Worm (Caenorhabditis elegans) whole organism, late embryonic: ENCODE results near the gene acs-15.

ENCODE experiments used
- C38D4.7 ChIP-seq: fragments of 200-800 bp; sonication (Bioruptor generic); optimal IDR thresholded peaks from 2 replicates; lab custom pipeline; 2018; ENCODE audit warnings: mild to moderate bottlenecking, missing genetic modification characterization, moderate library complexity, missing compliant biosample characterization
- K09A11.1 ChIP-seq: sonication (generic microtip); optimal IDR thresholded peaks from 2 replicates; lab custom pipeline; 2017; ENCODE audit warnings: antibody characterized with exemption, mild to moderate bottlenecking, missing genetic modification characterization, missing compliant biosample characterization; ENCODE audit not compliant: insufficient read depth
- T23F11.4 ChIP-seq: fragments of 200-800 bp; sonication (Bioruptor generic); optimal IDR thresholded peaks from 2 replicates; lab custom pipeline; 2018; ENCODE audit warnings: mild to moderate bottlenecking, missing genetic modification characterization, missing compliant biosample characterization
- ahr-1 ChIP-seq: sonication (generic microtip); optimal IDR thresholded peaks from 2 replicates; lab custom pipeline; 2016; ENCODE audit warnings: missing genetic modification characterization, missing compliant biosample characterization
- ceh-14 ChIP-seq: sonication (generic microtip); optimal IDR thresholded peaks from 2 replicates; lab custom pipeline; 2016; ENCODE audit warnings: missing genotype, missing genetic modification characterization, missing compliant biosample characterization
- ceh-19 ChIP-seq: fragments of 200-800 bp; sonication (Bioruptor generic); optimal IDR thresholded peaks from 2 replicates; lab custom pipeline; 2018; ENCODE audit warnings: mild to moderate bottlenecking, missing genetic modification characterization, missing compliant biosample characterization
- ceh-2 ChIP-seq: sonication (generic microtip); optimal IDR thresholded peaks from 2 replicates; lab custom pipeline; 2016; ENCODE audit warnings: missing genotype, missing genetic modification characterization, missing compliant biosample characterization
- ceh-22 ChIP-seq: sonication (generic microtip); optimal IDR thresholded peaks from 2 replicates; lab custom pipeline; 2017; ENCODE audit warnings: missing biosample characterization, missing genetic modification characterization
- ceh-24 ChIP-seq: sonication (generic microtip); optimal IDR thresholded peaks from 2 replicates; lab custom pipeline; 2016; ENCODE audit warnings: mild to moderate bottlenecking, missing genetic modification characterization, missing compliant biosample characterization
- ceh-31 ChIP-seq: sonication (generic microtip); optimal IDR thresholded peaks from 2 replicates; lab custom pipeline; 2016; ENCODE audit warnings: missing genetic modification characterization, missing compliant biosample characterization
- ceh-34 ChIP-seq: sonication (generic microtip); optimal IDR thresholded peaks from 2 replicates; lab custom pipeline; 2016; ENCODE audit warnings: mild to moderate bottlenecking, missing genetic modification characterization, missing compliant biosample characterization
- ceh-45 ChIP-seq: fragments of 200-800 bp; sonication (Bioruptor generic); IDR thresholded peaks from 2 replicates; pipeline ENCODE4 v1.3.6; 2022; ENCODE audit warnings: missing genetic modification reagents, missing genetic modification characterization, missing compliant biosample characterization
- ceh-6 ChIP-seq: fragments of 200-800 bp; sonication (Bioruptor generic); optimal IDR thresholded peaks from 2 replicates; lab custom pipeline; 2018; ENCODE audit warnings: mild to moderate bottlenecking, missing genetic modification characterization, missing compliant biosample characterization
- dmd-4 ChIP-seq: sonication (generic microtip); optimal IDR thresholded peaks from 2 replicates; lab custom pipeline; 2016; ENCODE audit warnings: borderline replicate concordance, missing genetic modification characterization, missing compliant biosample characterization
- dve-1 ChIP-seq: sonication (generic microtip); optimal IDR thresholded peaks from 2 replicates; lab custom pipeline; 2017; ENCODE audit warnings: antibody characterized with exemption, mild to moderate bottlenecking, missing genetic modification characterization, missing compliant biosample characterization
- elt-2 ChIP-seq: sonication (generic microtip); optimal IDR thresholded peaks from 2 replicates; lab custom pipeline; 2016; ENCODE audit warnings: missing genetic modification reagents, missing genetic modification characterization, missing compliant biosample characterization
- elt-4 ChIP-seq: sonication (generic microtip); optimal IDR thresholded peaks from 2 replicates; lab custom pipeline; 2016; ENCODE audit warnings: missing genetic modification characterization, missing compliant biosample characterization
- ets-4 ChIP-seq: sonication (generic microtip); optimal IDR thresholded peaks from 2 replicates; lab custom pipeline; 2016; ENCODE audit warnings: missing genetic modification characterization, missing compliant biosample characterization
- eyg-1 ChIP-seq: sonication (generic microtip); optimal IDR thresholded peaks from 2 replicates; lab custom pipeline; 2016; ENCODE audit warnings: missing genotype, missing genetic modification characterization, missing compliant biosample characterization
- fax-1 ChIP-seq: sonication (generic microtip); optimal IDR thresholded peaks from 2 replicates; lab custom pipeline; 2016; ENCODE audit warnings: missing genotype, missing genetic modification characterization, missing compliant biosample characterization
- fkh-10 ChIP-seq: fragments of 150-350 bp; optimal IDR thresholded peaks from 2 replicates; lab custom pipeline; 2014; ENCODE audit warnings: missing biosample characterization, missing genetic modification reagents, missing genetic modification characterization
- fkh-6 ChIP-seq: sonication (generic microtip); optimal IDR thresholded peaks from 2 replicates; lab custom pipeline; 2016; ENCODE audit warnings: missing genetic modification characterization, missing compliant biosample characterization
- hlh-13 ChIP-seq: fragments of 200-800 bp; sonication (Bioruptor generic); optimal IDR thresholded peaks from 2 replicates; lab custom pipeline; 2018; ENCODE audit warnings: mild to moderate bottlenecking, missing genetic modification characterization, missing compliant biosample characterization
- hlh-6 ChIP-seq: sonication (generic microtip); optimal IDR thresholded peaks from 2 replicates; lab custom pipeline; 2016; ENCODE audit warnings: missing genotype, missing genetic modification characterization, missing compliant biosample characterization
- lim-6 ChIP-seq: sonication (generic microtip); optimal IDR thresholded peaks from 2 replicates; lab custom pipeline; 2016; ENCODE audit warnings: missing genetic modification characterization, missing compliant biosample characterization
- nfya-1 ChIP-seq: sonication (generic microtip); optimal IDR thresholded peaks from 2 replicates; lab custom pipeline; 2017; ENCODE audit warnings: missing genetic modification characterization, mild to moderate bottlenecking, missing compliant biosample characterization, antibody characterized with exemption, moderate library complexity
- nhr-11 ChIP-seq: fragments of 150-350 bp; optimal IDR thresholded peaks from 2 replicates; lab custom pipeline; 2014; ENCODE audit warnings: missing biosample characterization, missing genetic modification characterization
- nhr-232 ChIP-seq: sonication (generic microtip); optimal IDR thresholded peaks from 2 replicates; lab custom pipeline; 2016; ENCODE audit warnings: missing genetic modification characterization, missing compliant biosample characterization
- npax-4 ChIP-seq: sonication (generic microtip); optimal IDR thresholded peaks from 2 replicates; lab custom pipeline; 2016; ENCODE audit warnings: missing genetic modification characterization, missing compliant biosample characterization
- pag-3 ChIP-seq: sonication (generic microtip); optimal IDR thresholded peaks from 2 replicates; lab custom pipeline; 2016; ENCODE audit warnings: missing compliant biosample characterization, missing genetic modification characterization, borderline replicate concordance
- pat-9 ChIP-seq: fragments of 200-800 bp; sonication (Bioruptor generic); optimal IDR thresholded peaks from 2 replicates; lab custom pipeline; 2018; ENCODE audit warnings: mild to moderate bottlenecking, missing genetic modification characterization, moderate library complexity, missing compliant biosample characterization
- pha-2 ChIP-seq: sonication (generic microtip); optimal IDR thresholded peaks from 2 replicates; lab custom pipeline; 2017; ENCODE audit warnings: mild to moderate bottlenecking, missing genetic modification characterization, missing compliant biosample characterization
- pha-4 ChIP-seq: fragments of 150-350 bp; optimal IDR thresholded peaks from 2 replicates; lab custom pipeline; 2018; ENCODE audit warnings: missing biosample characterization, missing genetic modification reagents, missing genetic modification characterization
- pqm-1 ChIP-seq: sonication (generic microtip); optimal IDR thresholded peaks from 2 replicates; lab custom pipeline; 2016; ENCODE audit warnings: missing genetic modification characterization, missing compliant biosample characterization
- sox-4 ChIP-seq: sonication (generic microtip); optimal IDR thresholded peaks from 2 replicates; lab custom pipeline; 2017; ENCODE audit warnings: mild to moderate bottlenecking, missing genetic modification characterization, inconsistent platforms, missing compliant biosample characterization
- tbx-2 ChIP-seq: sonication (generic microtip); optimal IDR thresholded peaks from 2 replicates; lab custom pipeline; 2016; ENCODE audit warnings: missing genetic modification characterization, missing compliant biosample characterization
- ttx-3 ChIP-seq: sonication (generic microtip); optimal IDR thresholded peaks from 2 replicates; lab custom pipeline; 2016; ENCODE audit warnings: missing genetic modification reagents, missing genetic modification characterization, missing compliant biosample characterization
- unc-42 ChIP-seq: sonication (generic microtip); optimal IDR thresholded peaks from 2 replicates; lab custom pipeline; 2016; ENCODE audit warnings: missing genotype, missing genetic modification characterization, missing compliant biosample characterization

Gene acs-15

DNA sequence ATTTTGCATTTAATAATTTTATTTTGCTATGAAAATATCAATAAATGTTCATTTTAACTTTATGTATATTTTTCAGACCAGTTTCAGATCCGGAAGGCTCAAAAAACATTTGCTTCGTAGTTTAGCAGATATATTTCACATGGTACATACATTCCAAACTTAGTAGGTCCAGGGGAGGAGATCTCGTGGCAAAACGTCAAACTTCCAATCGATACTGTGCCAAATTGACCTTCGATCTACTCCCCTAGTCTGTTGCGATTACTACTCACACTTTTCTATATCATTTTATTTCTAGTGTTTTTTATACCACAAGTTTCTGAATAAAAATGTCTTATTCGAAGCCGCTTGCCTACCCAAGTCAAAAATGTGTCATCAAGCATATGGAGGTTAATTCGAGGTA is 21.1 kb upstream of the acs-15 start, which contains the start of gene fbxc-31:
TSS of gene fbxc-31 (plus strand) at position 301 of the 400 bp plus-strand sequence.
- TF ChIP-seq pag-3 (tag; lab: Kevin White, UChicago) (no peak), dmd-4 (tag; lab: Kevin White, UChicago) (no peak), ceh-45 (GFP tag; lab: Robert Waterston, UW) (no peak), pat-9 (tag; lab: Kevin White, UChicago) (no peak), ceh-24 (tag; lab: Kevin White, UChicago) (no peak), ceh-2 (tag; lab: Kevin White, UChicago) (no peak), nhr-11 (tag; lab: Kevin White, UChicago) (no peak), ceh-31 (tag; lab: Kevin White, UChicago) (no peak), tbx-2 (tag; lab: Kevin White, UChicago) (no peak), ceh-6 (GFP tag; lab: Kevin White, UChicago) (no peak), T23F11.4 (GFP tag; lab: Kevin White, UChicago) (no peak), lim-6 (tag; lab: Kevin White, UChicago) (no peak), ets-4 (tag; lab: Kevin White, UChicago) (no peak), unc-42 (tag; lab: Kevin White, UChicago) (no peak), eyg-1 (tag; lab: Kevin White, UChicago) (no peak), npax-4 (no peak), ahr-1 (tag; lab: Kevin White, UChicago) (no peak), ttx-3 (tag; lab: Kevin White, UChicago) (no peak), hlh-6 (tag; lab: Kevin White, UChicago) (no peak), sox-4 (tag; lab: Kevin White, UChicago) (no peak)

DNA sequence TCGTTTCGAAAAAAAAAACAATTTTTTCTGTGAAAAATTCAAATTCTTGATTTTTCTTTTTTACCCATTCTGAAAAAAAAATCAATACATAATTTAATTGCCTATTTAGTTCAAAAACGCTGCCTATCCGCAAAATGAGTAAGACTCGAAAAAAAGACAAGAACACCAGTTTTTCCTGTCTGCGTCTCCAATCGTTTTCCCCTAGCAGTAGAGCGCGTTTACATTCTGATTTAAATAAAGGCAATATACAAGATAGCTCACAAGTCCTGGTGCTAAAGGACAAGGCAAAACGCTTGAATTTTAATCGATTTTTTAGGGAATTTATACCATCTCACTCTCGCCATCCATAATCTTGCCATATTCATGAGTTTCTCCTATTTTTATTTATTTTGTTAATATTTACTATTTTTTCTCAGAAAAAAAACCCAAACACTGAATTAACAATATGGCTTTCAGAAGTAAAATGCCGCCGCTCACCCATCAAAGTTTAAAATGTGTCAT is 19.5 kb upstream of the acs-15 start, which contains the start of gene fbxc-33:
TSS of gene fbxc-33 (plus strand) at position 451 of the 501 bp plus-strand sequence.
- peak; percentile 9 for TF ChIP-seq nfya-1 (tag; lab: Kevin White, UChicago)
- no peak for TF ChIP-seq pag-3 (tag; lab: Kevin White, UChicago)
- TF ChIP-seq T23F11.4 (GFP tag; lab: Kevin White, UChicago), result no peak
- TF ChIP-seq, all 69 proteins: peak for 1

DNA sequence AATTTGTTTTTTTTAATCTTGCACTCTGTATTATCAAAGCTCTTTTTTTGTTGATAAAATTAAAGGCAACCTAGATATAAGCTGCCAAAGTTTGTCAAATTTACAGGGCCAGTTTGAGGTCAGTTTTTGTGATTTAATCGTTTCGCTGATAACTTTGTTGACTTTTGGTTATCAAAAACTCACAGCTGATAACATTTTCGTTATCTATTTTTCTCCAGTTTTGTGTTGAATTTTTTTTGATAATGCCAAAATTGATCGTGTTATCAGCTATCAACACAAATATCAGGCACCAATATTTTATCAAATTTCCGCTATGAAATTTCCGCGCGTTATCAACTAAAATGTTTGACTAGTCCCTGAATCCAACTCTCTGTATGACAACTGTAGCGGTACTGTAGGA is 17.6 kb upstream of the acs-15 start:
- TF ChIP-seq elt-2 (tag; lab: Kevin White, UChicago) (peak; percentile 100), ets-4 (tag; lab: Kevin White, UChicago) (no peak), pqm-1 (peak; percentile 70), dve-1 (peak; percentile 41)

DNA sequence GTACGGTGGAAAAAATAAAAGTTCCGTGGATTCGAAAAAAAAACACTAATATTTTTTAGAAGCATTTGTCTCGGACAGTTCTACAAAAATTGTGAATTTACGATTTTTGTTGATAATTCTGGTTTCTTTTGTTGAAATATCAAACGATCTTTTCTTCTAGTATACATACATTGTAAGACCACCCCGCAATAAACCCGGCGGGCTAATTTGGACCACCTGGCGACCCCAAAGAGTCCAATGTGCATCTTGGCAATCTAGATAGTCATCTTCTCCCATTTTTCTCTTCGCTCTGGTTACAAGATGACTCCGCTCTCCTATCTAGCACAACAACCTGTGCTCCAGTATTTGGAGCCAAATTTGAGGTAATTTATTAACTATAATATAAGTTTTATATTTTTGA is 17.0 kb upstream of the acs-15 start, which contains the start of gene fbxc-29:
TSS of gene fbxc-29 (plus strand) at position 301 of the 400 bp plus-strand sequence.
- TF ChIP-seq dmd-4 (tag; lab: Kevin White, UChicago), result no peak
- TF ChIP-seq fkh-6, result no peak
- no peak for TF ChIP-seq K09A11.1
- TF ChIP-seq fkh-10 (GFP tag; lab: Kevin White, UChicago), result no peak
- TF ChIP-seq hlh-6 (tag; lab: Kevin White, UChicago), result no peak
- no peak for TF ChIP-seq ceh-34 (tag; lab: Kevin White, UChicago)
- TF ChIP-seq nhr-232 (tag; lab: Kevin White, UChicago), result no peak
- TF ChIP-seq T23F11.4 (GFP tag; lab: Kevin White, UChicago), result no peak
- no peak for TF ChIP-seq pha-4 (tag; lab: Kevin White, UChicago)
- TF ChIP-seq hlh-13, result no peak
- no peak for TF ChIP-seq C38D4.7 (GFP tag; lab: Kevin White, UChicago)
- no peak for TF ChIP-seq ceh-22 (tag; lab: Kevin White, UChicago)
- no peak for TF ChIP-seq pha-2 (tag; lab: Kevin White, UChicago)
- no peak for TF ChIP-seq unc-42 (tag; lab: Kevin White, UChicago)
- no peak for TF ChIP-seq fax-1 (tag; lab: Kevin White, UChicago)
- no peak for TF ChIP-seq elt-4
- TF ChIP-seq ceh-14, result no peak
- no peak for TF ChIP-seq ceh-19 (GFP tag; lab: Kevin White, UChicago)
